Worm (Caenorhabditis elegans) whole organism, early embryonic: ENCODE measurements around the gene srx-93.
"Not testable (repeated sequence)": the region's sequence is repeated elsewhere in the genome, so short reads cannot be mapped to it uniquely, and the experiment has no call there.

Source experiments
- B0310.2 ChIP-seq: sonication (generic microtip); optimal IDR thresholded peaks from 2 replicates; lab custom pipeline; 2016; ENCODE audit warnings: mild to moderate bottlenecking, missing genetic modification characterization, missing compliant biosample characterization
- F13C5.2 ChIP-seq: sonication (generic microtip); optimal IDR thresholded peaks from 2 replicates; lab custom pipeline; 2017; ENCODE audit warnings: mild to moderate bottlenecking, missing genetic modification characterization, inconsistent platforms, missing compliant biosample characterization
- ama-1 ChIP-seq: fragments of 150-350 bp; optimal IDR thresholded peaks from 2 replicates; lab custom pipeline; 2014
- ceh-13 ChIP-seq: fragments of 200-800 bp; sonication (Bioruptor generic); optimal IDR thresholded peaks from 2 replicates; lab custom pipeline; 2018; ENCODE audit warnings: mild to moderate bottlenecking, missing genetic modification characterization, missing compliant biosample characterization
- ets-7 ChIP-seq: sonication (generic microtip); optimal IDR thresholded peaks from 2 replicates; lab custom pipeline; 2016; ENCODE audit warnings: missing genotype, missing genetic modification characterization, missing compliant biosample characterization
- flt-1 ChIP-seq: fragments of 200-800 bp; sonication (Bioruptor generic); IDR thresholded peaks from 2 replicates; pipeline ENCODE4 v1.3.6; 2022; ENCODE audit warnings: missing genetic modification characterization, missing compliant biosample characterization
- hmg-4 ChIP-seq: fragments of 200-800 bp; sonication (Bioruptor generic); optimal IDR thresholded peaks from 2 replicates; lab custom pipeline; 2018; ENCODE audit warnings: mild to moderate bottlenecking, missing genetic modification characterization, missing compliant biosample characterization
- hnd-1 ChIP-seq: sonication (generic microtip); optimal IDR thresholded peaks from 2 replicates; lab custom pipeline; 2016; ENCODE audit warnings: missing genetic modification characterization, missing compliant biosample characterization
- pes-1 ChIP-seq: fragments of 200-800 bp; sonication (Bioruptor generic); IDR thresholded peaks from 2 replicates; pipeline ENCODE4 v1.3.6; 2022; ENCODE audit warnings: missing genetic modification reagents, missing genetic modification characterization, missing compliant biosample characterization
- sea-1 ChIP-seq: fragments of 200-800 bp; sonication (Bioruptor generic); conservative IDR thresholded peaks from 2 replicates; pipeline ENCODE4 v1.3.6; 2022; ENCODE audit warnings: missing genetic modification characterization, missing compliant biosample characterization
- tbx-11 ChIP-seq: fragments of 200-800 bp; sonication (Bioruptor generic); IDR thresholded peaks from 2 replicates; pipeline ENCODE4 v1.3.6; 2022; ENCODE audit warnings: missing genetic modification characterization, missing compliant biosample characterization
- tbx-37 ChIP-seq: fragments of 200-800 bp; sonication (Bioruptor generic); conservative IDR thresholded peaks from 2 replicates; pipeline ENCODE4 v1.3.6; 2022; ENCODE audit warnings: missing genetic modification reagents, missing genetic modification characterization, missing compliant biosample characterization
- tra-4 ChIP-seq: sonication (generic microtip); optimal IDR thresholded peaks from 2 replicates; lab custom pipeline; 2017; ENCODE audit warnings: missing genetic modification characterization, missing compliant biosample characterization

srx-93 gene

DNA sequence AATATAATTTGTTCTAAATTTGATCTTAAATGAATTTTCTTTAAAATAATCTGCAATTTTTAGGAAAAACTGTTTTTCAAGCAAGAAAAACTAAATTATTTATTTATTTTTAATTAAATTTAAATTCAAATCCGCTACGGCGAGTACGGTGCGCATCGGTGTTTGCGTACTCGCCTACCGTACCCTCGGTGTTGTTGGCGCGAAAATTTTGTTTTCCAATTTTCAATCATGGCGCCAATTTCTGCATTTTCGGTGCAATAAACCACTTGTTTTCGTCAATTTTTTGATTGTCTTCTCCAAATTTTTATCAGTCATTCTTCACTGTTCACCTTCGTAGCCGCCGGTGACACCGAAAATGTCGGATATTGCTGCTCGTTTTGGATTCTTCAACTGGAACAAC lies 41.7 kb downstream of the srx-93 start, which contains the start of gene pygl-1:
Gene pygl-1 (plus strand): TSS at position 211 of the 400 bp plus-strand sequence.
- TF ChIP-seq pes-1: no peak
- TF ChIP-seq F13C5.2 (tag; lab: Kevin White, UChicago): no peak
- no peak for TF ChIP-seq B0310.2 (tag; lab: Kevin White, UChicago)
- no peak for TF ChIP-seq hmg-4 (GFP tag; lab: Kevin White, UChicago)

DNA sequence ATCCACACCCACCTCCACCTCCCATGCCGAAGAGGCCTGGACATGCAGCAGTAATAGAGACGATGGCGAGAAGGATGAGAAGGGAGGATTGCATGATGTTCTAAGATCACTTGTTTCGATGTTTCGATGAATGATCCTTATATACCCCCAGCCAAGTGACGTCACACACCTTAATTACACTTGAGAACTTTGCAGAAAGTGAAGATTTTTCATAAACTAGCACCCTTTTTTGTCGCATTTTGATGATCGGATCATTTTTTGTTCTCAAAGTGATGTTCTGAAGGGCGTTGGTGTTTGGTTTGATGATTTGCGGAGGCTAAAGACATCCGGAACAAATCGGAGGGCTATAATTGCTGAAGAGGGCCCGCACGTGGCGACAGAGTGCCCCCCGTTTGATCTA lies 44.7 kb downstream of the srx-93 start, which contains the start of gene grl-27:
Gene grl-27 (minus strand): TSS at position 101 of the 400 bp plus-strand sequence.
- no peak for TF ChIP-seq ceh-13 (GFP tag; lab: Kevin White, UChicago)
- no peak for TF ChIP-seq hnd-1 (tag; lab: Kevin White, UChicago)
- TF ChIP-seq tbx-37 (GFP tag; lab: Robert Waterston, UW): no peak
- TF ChIP-seq tbx-11 (GFP tag; lab: Robert Waterston, UW): no peak
- TF ChIP-seq ama-1 (lab: Kevin White, UChicago): no peak
- TF ChIP-seq flt-1 (GFP tag; lab: Robert Waterston, UW): no peak

DNA sequence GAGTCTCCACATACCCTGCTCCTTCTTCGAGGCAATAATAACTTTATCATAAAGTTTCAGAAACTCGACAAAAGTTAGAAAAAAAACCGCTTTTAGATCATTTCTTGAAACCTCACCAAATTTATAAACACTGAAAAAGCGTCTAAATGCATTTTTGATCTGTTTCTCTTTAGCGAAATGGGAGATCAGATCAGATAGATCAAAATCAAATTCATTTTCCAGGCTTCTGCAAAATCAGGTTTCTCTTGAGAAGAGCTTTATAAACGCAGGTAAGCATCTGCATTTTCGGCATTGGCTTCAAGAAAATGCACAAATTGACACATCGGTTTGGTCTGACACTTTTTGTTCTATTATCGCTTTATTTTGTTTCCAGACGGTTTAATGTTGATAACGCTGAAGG lies 48.1 kb downstream of the srx-93 start, which contains the start of gene F40C5.1:
Gene F40C5.1 (plus strand): TSS at position 301 of the 400 bp plus-strand sequence.
- not testable (repeated sequence) for TF ChIP-seq F13C5.2 (tag; lab: Kevin White, UChicago); tra-4 (tag; lab: Kevin White, UChicago); pes-1

DNA sequence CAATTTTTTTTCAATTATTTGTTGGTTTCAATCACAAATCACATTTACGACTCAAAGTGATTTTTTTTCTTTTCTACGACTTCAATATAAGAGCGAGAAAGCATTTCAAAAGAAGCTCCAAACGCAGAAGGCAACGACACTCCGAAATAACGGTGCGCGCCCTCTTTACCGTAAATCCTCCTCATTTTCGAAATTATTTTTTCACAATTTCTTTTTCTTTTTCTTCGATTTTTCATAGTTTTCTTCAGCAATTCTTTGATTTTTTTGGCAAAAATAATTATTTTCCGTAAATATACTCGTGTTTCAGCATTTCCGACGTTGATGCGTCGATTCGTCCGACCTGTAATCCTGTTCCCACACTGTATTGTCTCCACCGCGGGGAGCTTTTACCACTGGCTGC lies 49.8 kb downstream of the srx-93 start, which contains the start of gene F40C5.2:
Gene F40C5.2 (plus strand): TSS at position 301 of the 400 bp plus-strand sequence.
- TF ChIP-seq tbx-11 (GFP tag; lab: Robert Waterston, UW); sea-1; ets-7 (tag; lab: Kevin White, UChicago): not testable (repeated sequence)
